Fruit fly (Drosophila melanogaster) whole organism, wandering third instar larva: Measurements from ENCODE around the gene Syn1.

ENCODE experiments used
- Abd-B ChIP-seq: fragments of >200 bp; optimal IDR thresholded peaks from 2 replicates; lab custom pipeline; 2017; ENCODE audit warnings: missing biosample characterization, missing genetic modification characterization
- CG9705 ChIP-seq: fragments of 200-800 bp; sonication (Bioruptor generic); optimal IDR thresholded peaks from 2 replicates; lab custom pipeline; 2018; ENCODE audit warnings: missing biosample characterization, mild to moderate bottlenecking, missing genetic modification characterization
- GATAd ChIP-seq: sonication (Bioruptor generic); optimal IDR thresholded peaks from 2 replicates; lab custom pipeline; 2016; ENCODE audit warnings: missing biosample characterization, missing genetic modification characterization
- Hr78 ChIP-seq: fragments of >200 bp; optimal IDR thresholded peaks from 2 replicates; lab custom pipeline; 2017; ENCODE audit warnings: missing biosample characterization, missing genetic modification characterization
- Jra ChIP-seq: sonication (Bioruptor generic); optimal IDR thresholded peaks from 2 replicates; lab custom pipeline; 2016; ENCODE audit warnings: missing biosample characterization, missing genetic modification characterization
- OdsH ChIP-seq: fragments of 200-800 bp; sonication (Bioruptor generic); optimal IDR thresholded peaks from 2 replicates; lab custom pipeline; 2016; ENCODE audit warnings: missing biosample characterization, mild to moderate bottlenecking, missing genetic modification characterization
- Vsx2 ChIP-seq: fragments of 200-300, 225-300 bp; sonication (Bioruptor generic); optimal IDR thresholded peaks from 2 replicates; lab custom pipeline; 2018; ENCODE audit warnings: missing biosample characterization, missing genetic modification characterization; ENCODE audit not compliant: partially characterized antibody
- dsf ChIP-seq: sonication (Bioruptor generic); optimal IDR thresholded peaks from 2 replicates; lab custom pipeline; 2016; ENCODE audit warnings: missing biosample characterization, missing genetic modification characterization, borderline replicate concordance
- fru ChIP-seq: fragments of 200-800 bp; sonication (Bioruptor generic); optimal IDR thresholded peaks from 3 replicates; lab custom pipeline; 2016; ENCODE audit warnings: missing biosample characterization, mild to moderate bottlenecking, missing genetic modification characterization
- lola ChIP-seq: fragments of >200 bp; optimal IDR thresholded peaks from 2 replicates; lab custom pipeline; 2017; ENCODE audit warnings: missing biosample characterization, missing genetic modification characterization
- psq ChIP-seq: fragments of 200-800 bp; sonication (Bioruptor generic); optimal IDR thresholded peaks from 3 replicates; lab custom pipeline; 2017; ENCODE audit warnings: missing biosample characterization, mild to moderate bottlenecking, missing genetic modification characterization, moderate library complexity
- sv ChIP-seq: fragments of 200-800 bp; sonication (Bioruptor generic); optimal IDR thresholded peaks from 3 replicates; lab custom pipeline; 2016; ENCODE audit warnings: missing biosample characterization, missing genetic modification characterization
- tai ChIP-seq: sonication (Bioruptor generic); optimal IDR thresholded peaks from 2 replicates; lab custom pipeline; 2016; ENCODE audit warnings: missing biosample characterization, missing genetic modification characterization

DNA sequence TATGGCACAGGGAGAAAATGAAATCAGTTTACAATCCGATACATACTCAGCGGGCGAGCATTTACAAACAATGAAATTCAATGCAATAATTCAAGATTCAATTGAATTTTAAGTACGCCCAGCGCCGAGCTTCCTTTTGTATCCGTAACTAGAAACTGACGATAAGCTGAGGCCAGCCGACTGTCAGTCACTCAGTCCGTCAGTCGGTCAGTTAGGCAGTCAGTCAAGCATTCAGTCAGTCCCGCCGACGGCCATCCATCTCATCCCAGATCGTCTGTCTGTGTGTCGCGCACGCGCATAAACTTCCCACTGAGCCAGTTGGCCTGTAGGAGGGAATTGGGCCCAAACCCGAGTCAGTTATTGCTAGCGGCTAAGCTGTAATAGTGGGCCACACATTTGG, 49.2 kb upstream of the Syn1 start:
- TF ChIP-seq tai (no peak), sv (GFP tag; lab: Kevin White, UChicago) (no peak), lola (GFP tag; lab: Kevin White, UChicago) (no peak), fru (GFP tag; lab: Kevin White, UChicago) (no peak), psq (no peak), Vsx2 (GFP tag; lab: Kevin White, UChicago) (no peak), GATAd (GFP tag; lab: Kevin White, UChicago) (no peak), CG9705 (GFP tag; lab: Kevin White, UChicago) (no peak), dsf (no peak), Jra (no peak), Hr78 (no peak), OdsH (GFP tag; lab: Kevin White, UChicago) (no peak), Abd-B (GFP tag; lab: Kevin White, UChicago) (no peak)
